Worm (Caenorhabditis elegans) whole organism, early embryonic: ENCODE measurements around the gene smcr-8.

Experiments
- F13C5.2 ChIP-seq: sonication (generic microtip); optimal IDR thresholded peaks from 2 replicates; lab custom pipeline; 2017; ENCODE audit warnings: mild to moderate bottlenecking, missing genetic modification characterization, inconsistent platforms, missing compliant biosample characterization
- aly-1 ChIP-seq: sonication (generic microtip); optimal IDR thresholded peaks from 2 replicates; lab custom pipeline; 2016; ENCODE audit warnings: missing genetic modification characterization, missing compliant biosample characterization
- ama-1 ChIP-seq: fragments of 150-350 bp; optimal IDR thresholded peaks from 2 replicates; lab custom pipeline; 2014
- ceh-36 ChIP-seq: sonication (generic microtip); optimal IDR thresholded peaks from 2 replicates; lab custom pipeline; 2016; ENCODE audit warnings: missing genetic modification characterization, inconsistent platforms, missing compliant biosample characterization
- flt-1 ChIP-seq: fragments of 200-800 bp; sonication (Bioruptor generic); IDR thresholded peaks from 2 replicates; pipeline ENCODE4 v1.3.6; 2022; ENCODE audit warnings: missing genetic modification characterization, missing compliant biosample characterization
- hmg-4 ChIP-seq: fragments of 200-800 bp; sonication (Bioruptor generic); optimal IDR thresholded peaks from 2 replicates; lab custom pipeline; 2018; ENCODE audit warnings: mild to moderate bottlenecking, missing genetic modification characterization, missing compliant biosample characterization
- sea-1 ChIP-seq: fragments of 200-800 bp; sonication (Bioruptor generic); conservative IDR thresholded peaks from 2 replicates; pipeline ENCODE4 v1.3.6; 2022; ENCODE audit warnings: missing genetic modification characterization, missing compliant biosample characterization

DNA sequence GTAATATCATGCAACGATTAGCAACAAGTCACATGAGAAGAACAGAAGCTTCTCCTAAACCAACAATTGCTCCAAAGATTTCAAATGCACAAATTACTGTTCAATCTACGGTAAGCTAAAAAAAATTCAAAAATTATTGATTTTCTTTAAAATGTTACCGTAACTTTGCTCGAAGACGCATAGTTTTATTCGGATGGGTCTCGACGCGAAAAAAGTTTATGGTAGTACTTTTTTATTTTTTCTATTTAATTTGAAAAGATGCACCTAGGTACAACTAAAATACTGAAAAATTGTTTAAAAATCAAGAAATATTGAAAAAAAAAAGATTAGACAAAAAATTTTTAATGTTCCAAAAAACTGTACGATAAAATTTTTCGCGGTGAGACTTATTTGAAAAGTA, 11.5 kb upstream of the smcr-8 start:
- TF ChIP-seq ama-1 (lab: Kevin White, UChicago) (no peak), hmg-4 (GFP tag; lab: Kevin White, UChicago) (no peak), flt-1 (GFP tag; lab: Robert Waterston, UW) (no peak), F13C5.2 (tag; lab: Kevin White, UChicago) (no peak), sea-1 (GFP tag; lab: Robert Waterston, UW) (no peak), aly-1 (tag; lab: Kevin White, UChicago) (no peak), ceh-36 (no peak)
